Worm (Caenorhabditis elegans): ENCODE measurements around the gene srd-49.

Gene srd-49

DNA sequence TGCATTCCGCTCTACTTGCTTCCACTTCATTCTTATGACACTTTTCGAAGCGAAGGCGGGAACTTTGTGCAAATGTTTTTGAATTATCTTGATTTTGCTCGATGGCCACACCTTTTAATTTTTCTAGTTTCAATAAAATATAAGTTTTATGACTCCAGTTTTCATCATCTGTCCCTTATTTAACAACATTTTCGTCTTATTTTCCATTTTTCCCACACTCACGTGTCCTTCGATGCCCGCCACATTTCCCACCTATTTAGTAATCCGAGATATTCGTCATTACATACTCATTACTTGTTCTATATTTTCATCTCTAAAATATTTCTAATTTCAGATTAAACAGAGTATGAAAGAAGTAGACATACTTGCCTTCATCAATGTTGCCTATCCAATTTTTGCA lies at the start of gene srd-49:
srd-49 (plus strand) TSS at position 301 of the 400 bp plus-strand sequence.
- TF ChIP-seq ceh-13 (GFP tag; optimal IDR thresholded peaks at IDR 0.05) (no peak), hmg-4 (GFP tag; optimal IDR thresholded peaks at IDR 0.05) (no peak), flt-1 (GFP tag; IDR thresholded peaks at IDR 0.05) (no peak), hmbx-1 (tag; optimal IDR thresholded peaks at IDR 0.05) (no peak), sea-1 (GFP tag; conservative IDR thresholded peaks at IDR 0.05) (no peak)

DNA sequence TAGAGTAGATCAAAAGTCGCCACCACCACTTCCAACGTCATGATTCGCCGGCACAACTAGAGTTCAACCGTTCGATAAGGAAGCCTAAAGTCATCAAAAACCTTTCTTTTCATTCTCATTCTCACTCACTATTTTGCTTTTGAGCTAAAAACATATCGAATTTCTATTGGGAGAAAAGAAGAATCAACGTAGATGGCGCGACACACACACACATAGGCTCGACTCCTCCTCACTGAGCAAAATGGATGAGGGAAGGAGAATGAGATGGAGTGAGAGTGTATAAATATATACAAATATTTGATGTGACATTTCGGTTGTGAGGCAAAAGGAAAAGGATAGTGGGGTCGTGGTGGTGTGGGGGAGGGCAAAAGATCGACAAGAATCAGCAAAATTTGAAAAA lies 49.7 kb upstream of the srd-49 start:
- TF ChIP-seq tbx-11 (GFP tag; IDR thresholded peaks at IDR 0.05), result no peak
- TF ChIP-seq hmbx-1 (tag; optimal IDR thresholded peaks at IDR 0.05), result no peak
- TF ChIP-seq tbx-37 (GFP tag; conservative IDR thresholded peaks at IDR 0.05), result no peak
- no peak for TF ChIP-seq ceh-36 (tag; optimal IDR thresholded peaks at IDR 0.05)
- TF ChIP-seq F13C5.2 (tag; optimal IDR thresholded peaks at IDR 0.05), result no peak
- TF ChIP-seq pes-1 (GFP tag; IDR thresholded peaks at IDR 0.05), result no peak
- no peak for TF ChIP-seq sea-1 (GFP tag; conservative IDR thresholded peaks at IDR 0.05)
- no peak for TF ChIP-seq hnd-1 (tag; optimal IDR thresholded peaks at IDR 0.05)
- TF ChIP-seq aly-1 (tag; optimal IDR thresholded peaks at IDR 0.05), result no peak
- no peak for TF ChIP-seq hmg-4 (GFP tag; optimal IDR thresholded peaks at IDR 0.05)
- TF ChIP-seq tra-4 (tag; optimal IDR thresholded peaks at IDR 0.05), result no peak
- TF ChIP-seq ceh-13 (GFP tag; optimal IDR thresholded peaks at IDR 0.05), result no peak
- no peak for TF ChIP-seq B0310.2 (tag; optimal IDR thresholded peaks at IDR 0.05)
- no peak for TF ChIP-seq ets-7 (tag; optimal IDR thresholded peaks at IDR 0.05)
- no peak for TF ChIP-seq ama-1 (optimal IDR thresholded peaks at IDR 0.05)
- TF ChIP-seq flt-1 (GFP tag; IDR thresholded peaks at IDR 0.05), result no peak
- TF ChIP-seq scrt-1 (GFP tag; IDR thresholded peaks at IDR 0.05), result no peak

DNA sequence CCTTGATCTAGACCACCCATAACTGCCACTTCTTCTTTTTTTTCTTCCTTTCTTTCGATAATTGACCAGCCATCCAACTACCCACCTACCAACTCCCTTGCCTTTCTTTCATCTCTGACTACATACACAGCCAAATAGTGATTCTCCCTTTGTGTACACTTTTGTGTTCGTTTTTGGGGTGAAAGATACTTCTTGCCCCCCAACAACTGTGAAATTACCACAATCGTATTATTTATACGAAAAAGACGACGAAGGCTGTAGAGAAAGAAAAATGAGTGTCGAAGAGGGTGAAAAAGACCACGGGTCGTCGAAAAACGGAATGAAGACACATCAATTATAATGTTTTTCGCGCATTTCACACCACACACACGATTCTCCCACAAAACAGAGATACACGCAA lies 48.0 kb upstream of the srd-49 start:
- TF ChIP-seq tra-4 (tag; optimal IDR thresholded peaks at IDR 0.05) (no peak), hmbx-1 (tag; optimal IDR thresholded peaks at IDR 0.05) (no peak), flt-1 (GFP tag; IDR thresholded peaks at IDR 0.05) (no peak), ama-1 (optimal IDR thresholded peaks at IDR 0.05) (no peak), tbx-37 (GFP tag; conservative IDR thresholded peaks at IDR 0.05) (no peak), tbx-11 (GFP tag; IDR thresholded peaks at IDR 0.05) (no peak), sea-1 (GFP tag; conservative IDR thresholded peaks at IDR 0.05) (no peak), ceh-36 (tag; optimal IDR thresholded peaks at IDR 0.05) (no peak), hmg-4 (GFP tag; optimal IDR thresholded peaks at IDR 0.05) (no peak)

DNA sequence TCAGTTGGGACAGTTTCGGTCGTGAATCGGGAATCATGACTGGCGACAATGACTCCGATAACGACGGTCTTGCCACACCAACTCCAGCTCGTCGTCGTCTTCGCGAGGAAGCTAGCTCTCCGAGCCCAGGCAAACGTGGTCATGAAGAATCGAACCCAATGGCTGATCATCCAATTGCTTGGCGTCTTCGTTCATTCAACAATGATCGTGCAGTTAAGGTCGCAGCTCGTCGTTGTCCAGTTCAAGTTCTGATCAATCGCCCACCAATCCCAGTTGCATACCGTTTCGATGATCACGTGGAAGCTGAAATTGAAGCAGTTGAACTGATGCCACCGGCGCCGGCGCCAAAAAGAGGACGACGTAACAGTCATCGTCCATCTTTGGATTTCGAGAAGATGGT lies 47.3 kb upstream of the srd-49 start:
- TF ChIP-seq sea-1 (GFP tag; conservative IDR thresholded peaks at IDR 0.05) (no peak), B0310.2 (tag; optimal IDR thresholded peaks at IDR 0.05) (no peak), flt-1 (GFP tag; IDR thresholded peaks at IDR 0.05) (no peak), pes-1 (GFP tag; IDR thresholded peaks at IDR 0.05) (no peak), scrt-1 (GFP tag; IDR thresholded peaks at IDR 0.05) (no peak), ama-1 (optimal IDR thresholded peaks at IDR 0.05) (no peak), ceh-13 (GFP tag; optimal IDR thresholded peaks at IDR 0.05) (no peak), hmbx-1 (tag; optimal IDR thresholded peaks at IDR 0.05) (no peak), ceh-36 (tag; optimal IDR thresholded peaks at IDR 0.05) (no peak), hmg-4 (GFP tag; optimal IDR thresholded peaks at IDR 0.05) (no peak), tbx-11 (GFP tag; IDR thresholded peaks at IDR 0.05) (no peak)

DNA sequence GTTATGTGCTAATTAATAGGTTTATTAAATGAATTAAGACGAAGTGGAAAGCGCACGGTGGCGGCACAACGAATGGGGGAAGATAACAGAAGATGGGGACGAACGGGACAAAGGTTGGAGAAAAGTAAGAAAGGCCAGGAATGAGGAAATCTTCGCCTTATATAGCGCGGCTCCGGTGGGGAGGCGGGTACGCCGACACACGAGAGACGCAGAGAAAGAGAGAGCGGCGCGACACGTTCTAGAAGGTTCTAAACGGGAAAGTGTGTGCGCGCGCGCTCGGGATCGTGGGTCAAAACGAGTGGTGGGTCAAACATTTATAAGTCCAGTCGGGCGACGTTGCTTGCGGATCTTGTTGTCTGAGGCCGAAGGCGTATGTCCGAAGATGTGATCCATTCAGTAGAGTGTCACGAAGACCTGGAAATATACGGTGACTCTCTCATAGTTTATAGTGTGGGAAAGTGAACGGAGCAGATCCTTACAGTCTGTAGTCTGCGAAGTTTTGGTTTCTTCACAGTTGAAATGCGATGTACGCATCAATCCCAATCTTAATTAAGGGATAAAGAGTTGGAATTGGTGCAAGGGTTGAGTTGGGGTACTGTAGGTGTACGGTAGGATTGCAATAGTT lies 45.2 kb upstream of the srd-49 start:
- TF ChIP-seq scrt-1 (GFP tag; IDR thresholded peaks at IDR 0.05) (0 out of 2 replicates have a peak, but pooled peaks have one; percentile 29), pes-1 (GFP tag; IDR thresholded peaks at IDR 0.05) (0 out of 2 replicates have a peak, but pooled peaks have one; percentile 60), tbx-11 (GFP tag; IDR thresholded peaks at IDR 0.05) (0 out of 2 replicates have a peak, but pooled peaks have one; percentile 12)

DNA sequence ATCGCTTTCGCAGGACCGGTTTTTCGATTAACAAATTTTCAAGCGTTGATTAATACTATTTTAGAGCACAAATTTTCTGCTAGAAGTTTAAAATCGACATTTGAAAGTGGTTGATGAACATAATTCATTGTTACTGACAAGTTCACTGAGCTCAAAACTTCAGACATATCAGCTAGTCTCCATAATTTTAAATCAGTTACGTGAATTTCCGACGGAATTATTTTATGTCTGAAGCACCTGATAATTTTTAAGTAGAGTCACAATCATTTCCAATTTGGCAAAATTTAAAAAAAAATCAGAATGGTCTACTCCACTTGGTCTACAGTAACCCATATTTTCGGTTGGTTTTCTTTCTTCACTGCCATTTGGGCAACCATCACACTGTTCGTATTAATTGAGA lies 42.6 kb upstream of the srd-49 start, which contains the start of gene str-118:
str-118 (plus strand) TSS at position 301 of the 400 bp plus-strand sequence.
- TF ChIP-seq F13C5.2 (tag; optimal IDR thresholded peaks at IDR 0.05) (no peak), tbx-11 (GFP tag; IDR thresholded peaks at IDR 0.05) (no peak), tbx-37 (GFP tag; conservative IDR thresholded peaks at IDR 0.05) (no peak), ceh-36 (tag; optimal IDR thresholded peaks at IDR 0.05) (no peak), sea-1 (GFP tag; conservative IDR thresholded peaks at IDR 0.05) (no peak), hmbx-1 (tag; optimal IDR thresholded peaks at IDR 0.05) (no peak), hnd-1 (tag; optimal IDR thresholded peaks at IDR 0.05) (no peak), hmg-4 (GFP tag; optimal IDR thresholded peaks at IDR 0.05) (no peak), aly-1 (tag; optimal IDR thresholded peaks at IDR 0.05) (no peak), B0310.2 (tag; optimal IDR thresholded peaks at IDR 0.05) (no peak), scrt-1 (GFP tag; IDR thresholded peaks at IDR 0.05) (no peak), ama-1 (optimal IDR thresholded peaks at IDR 0.05) (no peak), ets-7 (tag; optimal IDR thresholded peaks at IDR 0.05) (no peak), ceh-13 (GFP tag; optimal IDR thresholded peaks at IDR 0.05) (no peak), pes-1 (GFP tag; IDR thresholded peaks at IDR 0.05) (no peak)

DNA sequence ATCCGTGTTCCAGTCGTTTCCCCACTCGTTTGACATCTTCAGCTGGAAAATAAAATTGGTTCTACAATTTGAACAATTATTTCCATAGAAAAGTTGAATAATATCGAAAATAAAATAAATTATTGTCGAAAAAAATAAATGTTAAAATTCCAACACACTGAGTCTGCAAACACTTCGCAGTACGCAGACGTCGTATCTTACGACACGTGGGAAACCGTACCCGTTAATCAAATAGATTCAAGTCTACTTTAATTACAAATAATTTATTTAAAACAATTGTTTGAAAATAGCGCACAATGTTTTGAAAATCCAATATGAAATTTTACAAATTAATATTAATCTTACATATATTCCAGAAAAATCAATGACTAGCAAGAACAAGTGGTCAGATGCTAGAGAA lies 39.6 kb upstream of the srd-49 start, which contains the start of gene yif-1:
yif-1 (minus strand) TSS at position 42 of the 400 bp plus-strand sequence.
- TF ChIP-seq ceh-36 (tag; optimal IDR thresholded peaks at IDR 0.05) (no peak), F13C5.2 (tag; optimal IDR thresholded peaks at IDR 0.05) (no peak), hnd-1 (tag; optimal IDR thresholded peaks at IDR 0.05) (no peak), tbx-11 (GFP tag; IDR thresholded peaks at IDR 0.05) (no peak), ceh-13 (GFP tag; optimal IDR thresholded peaks at IDR 0.05) (no peak), hmbx-1 (tag; optimal IDR thresholded peaks at IDR 0.05) (no peak), scrt-1 (GFP tag; IDR thresholded peaks at IDR 0.05) (no peak), flt-1 (GFP tag; IDR thresholded peaks at IDR 0.05) (no peak)

DNA sequence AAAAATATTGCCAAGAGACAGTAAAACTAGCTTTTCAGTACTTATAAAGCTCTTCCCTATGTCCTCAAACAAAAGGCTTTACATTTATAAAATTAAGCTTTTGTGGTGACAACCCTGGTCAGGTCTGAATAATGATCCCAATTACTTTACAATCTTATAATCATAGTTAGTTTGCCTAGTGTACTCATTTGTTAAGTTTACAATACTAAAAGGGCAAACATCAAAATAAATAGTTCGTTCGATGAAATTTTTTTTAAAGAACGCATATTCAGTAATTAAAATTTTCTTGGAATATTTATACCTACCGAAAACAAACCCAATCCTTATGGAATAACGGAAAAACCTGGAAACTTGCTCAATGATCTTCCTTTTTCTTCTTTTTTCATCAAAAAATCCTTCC lies 35.7 kb upstream of the srd-49 start:
- TF ChIP-seq aly-1 (tag; optimal IDR thresholded peaks at IDR 0.05) (no peak), tbx-37 (GFP tag; conservative IDR thresholded peaks at IDR 0.05) (no peak), ets-7 (tag; optimal IDR thresholded peaks at IDR 0.05) (no peak), hmbx-1 (tag; optimal IDR thresholded peaks at IDR 0.05) (no peak), hnd-1 (tag; optimal IDR thresholded peaks at IDR 0.05) (no peak), sea-1 (GFP tag; conservative IDR thresholded peaks at IDR 0.05) (no peak), tra-4 (tag; optimal IDR thresholded peaks at IDR 0.05) (no peak), flt-1 (GFP tag; IDR thresholded peaks at IDR 0.05) (no peak), B0310.2 (tag; optimal IDR thresholded peaks at IDR 0.05) (no peak)
